Fruit fly (Drosophila melanogaster): ENCODE results near the gene nebu.
A peak's percentile ranks its signal among the peaks of the same experiment; 100 is the strongest.

DNA sequence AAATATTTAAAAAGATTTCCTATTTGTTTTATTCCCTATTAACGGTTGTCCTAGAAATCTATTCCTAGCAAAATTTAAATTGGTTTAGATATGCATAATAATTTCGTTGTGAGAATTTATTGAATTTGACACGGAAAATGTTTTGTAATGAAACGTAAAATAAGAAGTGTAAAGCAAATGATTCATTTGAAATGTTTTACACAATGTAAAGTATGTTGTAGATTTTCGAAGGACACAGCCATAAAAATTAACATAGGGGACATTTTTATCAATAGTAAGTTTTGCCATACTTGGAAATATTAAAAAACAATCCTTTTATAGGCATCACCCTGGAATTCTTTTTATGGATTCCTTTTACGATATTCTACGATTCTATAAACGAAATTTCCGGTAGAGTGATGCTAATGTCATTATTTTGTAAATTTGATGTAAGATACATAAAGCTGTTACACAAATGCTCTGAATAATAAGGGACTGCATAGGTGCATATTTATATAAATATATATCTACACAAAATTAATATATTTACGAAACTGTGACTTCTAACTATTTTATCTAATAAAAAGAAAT is 14.7 kb upstream of the nebu start:
- TF ChIP-seq CG31441 (GFP tag; IDR thresholded peaks at IDR 0.05): no peak
- no peak for TF ChIP-seq CG13123 (GFP tag; optimal IDR thresholded peaks at IDR 0.05)
- no peak for TF ChIP-seq CG8924 (tag; optimal IDR thresholded peaks at IDR 0.05)
- no peak for TF ChIP-seq crp (GFP tag; optimal IDR thresholded peaks at IDR 0.05)
- TF ChIP-seq CG9215 (GFP tag; IDR thresholded peaks at IDR 0.05): no peak
- no peak for TF ChIP-seq Rx (GFP tag; IDR thresholded peaks at IDR 0.05)
- no peak for TF ChIP-seq pros (GFP tag; optimal IDR thresholded peaks at IDR 0.05)
- TF ChIP-seq pita (GFP tag; optimal IDR thresholded peaks at IDR 0.05): peak; percentile 1
- no peak for TF ChIP-seq Doc3 (GFP tag; IDR thresholded peaks at IDR 0.05; ENCODE audit: partially characterized antibody)
- no peak for TF ChIP-seq sima (GFP tag; optimal IDR thresholded peaks at IDR 0.05)
